Fruit fly (Drosophila melanogaster): ENCODE measurements around the gene Nepl21.

- TF ChIP-seq pad (GFP tag; optimal IDR thresholded peaks at IDR 0.05): no peak
- no peak for TF ChIP-seq CG12768 (GFP tag; optimal IDR thresholded peaks at IDR 0.05)
- TF ChIP-seq CG33017 (tag; optimal IDR thresholded peaks at IDR 0.05): no peak
- no peak for TF ChIP-seq toe (GFP tag; optimal IDR thresholded peaks at IDR 0.05)
- no peak for TF ChIP-seq kay (GFP tag; ENCODE audit: borderline replicate concordance)
- no peak for TF ChIP-seq tj (GFP tag; optimal IDR thresholded peaks at IDR 0.05)
- TF ChIP-seq Clk (GFP tag; optimal IDR thresholded peaks at IDR 0.05): no peak
- TF ChIP-seq CG14711 (tag; optimal IDR thresholded peaks at IDR 0.05): no peak
- no peak for TF ChIP-seq CG7045 (GFP tag; optimal IDR thresholded peaks at IDR 0.05)
- no peak for TF ChIP-seq cnc (optimal IDR thresholded peaks at IDR 0.05)
- TF ChIP-seq CG7101 (tag; optimal IDR thresholded peaks at IDR 0.05): no peak
- TF ChIP-seq ovo (GFP tag; optimal IDR thresholded peaks at IDR 0.05): no peak
- no peak for TF ChIP-seq Mnt (GFP tag; optimal IDR thresholded peaks at IDR 0.05)
These were observed 37.5 kb upstream of the Nepl21 start for dm6 chr3R:28845981-28846380.
